Worm (Caenorhabditis elegans): Measurements from ENCODE around the gene fbxb-87.

fbxb-87 gene

DNA sequence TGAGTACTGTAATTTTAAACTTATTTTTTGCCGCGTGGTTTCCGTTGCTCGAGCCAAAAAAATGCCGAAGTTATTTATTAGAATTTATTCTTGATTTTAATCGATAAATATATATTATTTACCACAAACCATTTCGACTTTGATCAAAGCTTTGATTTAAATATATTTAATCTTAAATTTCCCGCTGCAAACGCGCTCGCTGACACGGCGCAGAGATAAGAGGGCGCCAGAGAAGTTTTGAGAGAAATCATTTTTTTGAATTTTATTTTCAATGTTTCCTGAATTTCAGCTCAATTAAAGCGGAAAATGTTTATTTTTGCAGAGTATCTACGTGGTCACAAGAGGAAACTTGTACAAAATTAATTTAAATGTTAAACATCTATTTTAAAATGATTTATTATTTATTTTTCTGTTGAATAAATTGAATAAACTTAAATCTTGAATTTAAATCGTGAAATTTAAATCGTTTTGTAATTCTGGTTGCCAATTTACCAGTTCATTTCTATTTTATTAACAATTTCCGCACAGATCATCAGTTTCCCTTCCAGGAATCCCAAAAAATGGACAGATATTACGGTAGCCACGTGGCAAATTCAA lies 1.6 kb downstream of the fbxb-87 start, which contains the start of gene com-1:
Gene com-1, plus strand, starts transcription at position 547 of the 597 bp plus-strand sequence.
- TF ChIP-seq lsl-1 (GFP tag; optimal IDR thresholded peaks at IDR 0.05) (peak; percentile 63), sdz-38 (tag; optimal IDR thresholded peaks at IDR 0.05) (no peak), lin-54 (GFP tag; optimal IDR thresholded peaks at IDR 0.05) (peak; percentile 47), fkh-3 (tag; optimal IDR thresholded peaks at IDR 0.05) (no peak), lin-40 (tag; optimal IDR thresholded peaks at IDR 0.05) (no peak), snpc-1.3 (tag; optimal IDR thresholded peaks at IDR 0.05; ENCODE audit: insufficient read depth) (peak; percentile 25), ceh-40 (GFP tag; IDR thresholded peaks at IDR 0.05) (no peak), B0035.1 (tag; optimal IDR thresholded peaks at IDR 0.05) (no peak), hmg-1.2 (GFP tag; IDR thresholded peaks at IDR 0.05) (peak; percentile 94), madf-6 (GFP tag; IDR thresholded peaks at IDR 0.05) (peak; percentile 46; the same call in 1 of the 2 replicates), let-526 (GFP tag; IDR thresholded peaks at IDR 0.05) (no peak), F22D6.2 (tag; optimal IDR thresholded peaks at IDR 0.05) (no peak), F33H1.4 (GFP tag; IDR thresholded peaks at IDR 0.05) (0 out of 2 replicates have a peak, but pooled peaks have one; percentile 13), attf-5 (GFP tag; optimal IDR thresholded peaks at IDR 0.05) (peak; percentile 46), nfya-2 (GFP tag; IDR thresholded peaks at IDR 0.05) (no peak), F23B12.7 (tag; optimal IDR thresholded peaks at IDR 0.05; ENCODE audit: insufficient read depth) (peak; percentile 29), egl-44 (GFP tag; IDR thresholded peaks at IDR 0.05) (no peak), mcd-1 (GFP tag; IDR thresholded peaks at IDR 0.05) (peak; percentile 86), ets-4 (GFP tag; optimal IDR thresholded peaks at IDR 0.05) (no peak), snpc-4 (GFP tag; optimal IDR thresholded peaks at IDR 0.05) (no peak), snpc-4 (tag; optimal IDR thresholded peaks at IDR 0.05) (peak in 1 of 4 experiments; percentile 1), hlh-12 (tag; optimal IDR thresholded peaks at IDR 0.05) (no peak), efl-1 (GFP tag; optimal IDR thresholded peaks at IDR 0.05) (peak; percentile 11), B0261.1 (tag; optimal IDR thresholded peaks at IDR 0.05) (no peak)

ce11 chrIII:10902341-10902740 lies 8.0 kb downstream of the fbxb-87 start, which contains the start of gene unc-119:
unc-119 (plus strand) TSS chrIII:10902641.
- no peak for TF ChIP-seq ceh-58 (GFP tag; IDR thresholded peaks at IDR 0.05)
- TF ChIP-seq nhr-179 (tag; optimal IDR thresholded peaks at IDR 0.05), result no peak
- no peak for TF ChIP-seq egrh-3 (GFP tag; IDR thresholded peaks at IDR 0.05)
- TF ChIP-seq snpc-4 (GFP tag; optimal IDR thresholded peaks at IDR 0.05), result no peak
- TF ChIP-seq snpc-4 (tag; optimal IDR thresholded peaks at IDR 0.05), result no peak
- no peak for TF ChIP-seq Y53G8AR.9 (GFP tag; conservative IDR thresholded peaks at IDR 0.05)
- no peak for TF ChIP-seq unc-62 (GFP tag; optimal IDR thresholded peaks at IDR 0.05)
- TF ChIP-seq ceh-100 (GFP tag; IDR thresholded peaks at IDR 0.05), result no peak
- TF ChIP-seq K11D2.4 (GFP tag; IDR thresholded peaks at IDR 0.05), result no peak
- TF ChIP-seq ama-1 (optimal IDR thresholded peaks at IDR 0.05), result no peak
- TF ChIP-seq ama-1 (GFP tag; optimal IDR thresholded peaks at IDR 0.05), result no peak

DNA sequence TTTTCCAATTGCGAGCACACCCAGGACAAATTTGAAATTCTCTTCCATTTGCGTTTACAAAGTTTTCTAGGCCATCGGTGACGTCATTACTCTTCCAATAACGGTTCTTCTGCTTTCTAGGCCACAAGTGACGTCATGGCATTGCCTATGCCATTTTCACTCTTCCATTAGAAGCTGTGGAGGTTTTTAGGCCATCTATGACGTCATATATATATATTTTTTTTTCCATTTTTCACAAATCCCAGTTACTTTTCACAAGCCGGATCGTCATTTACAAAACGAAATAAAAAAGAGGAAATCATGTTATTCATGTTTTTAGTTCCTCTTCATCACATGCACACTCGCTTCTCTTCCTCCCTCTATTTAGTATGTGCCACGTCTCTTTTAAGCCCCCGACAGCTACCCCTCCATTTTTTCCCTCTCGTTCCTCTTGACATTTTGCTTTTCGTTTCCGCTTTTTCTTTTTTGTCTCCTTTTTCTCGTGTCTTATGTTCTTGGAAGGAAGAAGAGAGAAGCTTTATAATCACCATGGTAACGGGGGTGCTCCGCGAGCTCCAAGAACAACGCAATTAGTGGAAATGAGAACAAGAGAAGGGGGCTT lies 8.8 kb downstream of the fbxb-87 start:
- TF ChIP-seq dpl-1 (GFP tag; optimal IDR thresholded peaks at IDR 0.05), result no peak
- TF ChIP-seq K12H6.12 (tag; optimal IDR thresholded peaks at IDR 0.05), result peak; percentile 12
- TF ChIP-seq atf-7 (tag; optimal IDR thresholded peaks at IDR 0.05), result peak; percentile 62
- TF ChIP-seq mes-4 (tag; optimal IDR thresholded peaks at IDR 0.05), result no peak

Measured in whole organism, young adult.